Worm (Caenorhabditis elegans): Measurements from ENCODE around the gene kdin-1.

kdin-1 gene

ce11 chrIV:11006383-11006782 lies 32.1 kb upstream of the kdin-1 start (continued):
- TF ChIP-seq xbp-1 (tag; optimal IDR thresholded peaks at IDR 0.05): no peak
- TF ChIP-seq mep-1 (tag; optimal IDR thresholded peaks at IDR 0.05): no peak
- TF ChIP-seq rnt-1 (tag; optimal IDR thresholded peaks at IDR 0.05): no peak
- TF ChIP-seq ama-1 (optimal IDR thresholded peaks at IDR 0.05): no peak
- TF ChIP-seq nhr-85 (tag): peak; percentile 6
- TF ChIP-seq egl-13 (tag; optimal IDR thresholded peaks at IDR 0.05): no peak
- peak; percentile 60 for TF ChIP-seq zip-4 (GFP tag; optimal IDR thresholded peaks at IDR 0.05)
- TF ChIP-seq nhr-71 (tag; optimal IDR thresholded peaks at IDR 0.05): peak; percentile 50
- TF ChIP-seq fkh-10 (GFP tag; optimal IDR thresholded peaks at IDR 0.05): no peak
- TF ChIP-seq lin-15B (tag; optimal IDR thresholded peaks at IDR 0.05): no peak
- TF ChIP-seq efl-1 (optimal IDR thresholded peaks at IDR 0.05): no peak
- TF ChIP-seq efl-1 (GFP tag; optimal IDR thresholded peaks at IDR 0.05 in 1 of 2): no peak
- TF ChIP-seq Y116A8C.19 (tag; optimal IDR thresholded peaks at IDR 0.05; ENCODE audit: borderline replicate concordance): no peak
- no peak for TF ChIP-seq alr-1 (tag; optimal IDR thresholded peaks at IDR 0.05; ENCODE audit: borderline replicate concordance)
- TF ChIP-seq lin-14 (GFP tag; optimal IDR thresholded peaks at IDR 0.05): peak; percentile 44

ce11 chrIV:11006868-11007267 lies 31.6 kb upstream of the kdin-1 start:
- TF ChIP-seq irx-1 (tag; optimal IDR thresholded peaks at IDR 0.05) (no peak), egl-27 (tag; optimal IDR thresholded peaks at IDR 0.05) (no peak), unc-30 (tag; optimal IDR thresholded peaks at IDR 0.05) (no peak), nhr-90 (tag; optimal IDR thresholded peaks at IDR 0.05; ENCODE audit: poor library complexity) (no peak), lin-35 (GFP tag; optimal IDR thresholded peaks at IDR 0.05) (no peak), elt-3 (tag; optimal IDR thresholded peaks at IDR 0.05) (peak in 1 of 6 experiments; percentile 30), ztf-4 (tag; optimal IDR thresholded peaks at IDR 0.05) (no peak), elt-2 (tag; optimal IDR thresholded peaks at IDR 0.05) (no peak), snpc-4 (tag; optimal IDR thresholded peaks at IDR 0.05) (no peak), aha-1 (tag; optimal IDR thresholded peaks at IDR 0.05) (no peak), unc-62 (GFP tag; optimal IDR thresholded peaks at IDR 0.05) (no peak), C34B4.2 (tag; optimal IDR thresholded peaks at IDR 0.05) (no peak), nhr-237 (tag; optimal IDR thresholded peaks at IDR 0.05) (no peak), nhr-85 (tag) (no peak), efl-1 (optimal IDR thresholded peaks at IDR 0.05) (no peak), efl-1 (GFP tag; optimal IDR thresholded peaks at IDR 0.05 in 1 of 2) (no peak), F16B12.6 (tag; optimal IDR thresholded peaks at IDR 0.05) (no peak), lin-14 (GFP tag; optimal IDR thresholded peaks at IDR 0.05) (peak; percentile 11), sup-37 (GFP tag; optimal IDR thresholded peaks at IDR 0.05) (no peak), fkh-8 (tag; optimal IDR thresholded peaks at IDR 0.05) (no peak), nhr-28 (tag; optimal IDR thresholded peaks at IDR 0.05) (no peak), nhr-20 (tag; optimal IDR thresholded peaks at IDR 0.05) (no peak), fos-1 (tag; optimal IDR thresholded peaks at IDR 0.05) (peak; percentile 29), snu-23 (GFP tag; optimal IDR thresholded peaks at IDR 0.05) (no peak), lin-13 (GFP tag; optimal IDR thresholded peaks at IDR 0.05) (no peak), blmp-1 (tag; optimal IDR thresholded peaks at IDR 0.05) (peak; percentile 9)

ce11 chrIV:11008255-11008654 lies 30.2 kb upstream of the kdin-1 start:
- TF ChIP-seq snu-23 (GFP tag; optimal IDR thresholded peaks at IDR 0.05) (peak; percentile 70), ceh-82 (tag; optimal IDR thresholded peaks at IDR 0.05) (no peak), skn-1 (tag; optimal IDR thresholded peaks at IDR 0.05) (peak; percentile 41), dpl-1 (GFP tag; optimal IDR thresholded peaks at IDR 0.05) (peak in 2 of 3 experiments; percentile 13 to 18), aha-1 (tag; optimal IDR thresholded peaks at IDR 0.05) (no peak), efl-1 (optimal IDR thresholded peaks at IDR 0.05) (peak; percentile 19 to 22), efl-1 (GFP tag; optimal IDR thresholded peaks at IDR 0.05 in 1 of 2) (peak in 1 of 2 experiments; percentile 20), nhr-85 (tag) (peak; percentile 88), alr-1 (tag; optimal IDR thresholded peaks at IDR 0.05; ENCODE audit: borderline replicate concordance) (no peak), nhr-28 (tag; optimal IDR thresholded peaks at IDR 0.05) (no peak), lin-35 (GFP tag; optimal IDR thresholded peaks at IDR 0.05) (peak in 1 of 2 experiments; percentile 33), xbp-1 (tag; optimal IDR thresholded peaks at IDR 0.05) (peak; percentile 11), elt-3 (tag; optimal IDR thresholded peaks at IDR 0.05) (peak in 1 of 6 experiments; percentile 54), fos-1 (tag; optimal IDR thresholded peaks at IDR 0.05) (peak; percentile 76), jun-1 (tag; optimal IDR thresholded peaks at IDR 0.05) (peak; percentile 43), lsy-2 (tag; optimal IDR thresholded peaks at IDR 0.05) (peak; percentile 5 to 52), rnt-1 (tag; optimal IDR thresholded peaks at IDR 0.05) (peak; percentile 19), tbx-2 (tag; optimal IDR thresholded peaks at IDR 0.05) (peak; percentile 12), swsn-7 (tag; optimal IDR thresholded peaks at IDR 0.05) (peak; percentile 1), nhr-71 (tag; optimal IDR thresholded peaks at IDR 0.05) (peak; percentile 41), sox-4 (tag; optimal IDR thresholded peaks at IDR 0.05) (no peak), C04F5.9 (tag; optimal IDR thresholded peaks at IDR 0.05) (no peak), blmp-1 (tag; optimal IDR thresholded peaks at IDR 0.05) (peak; percentile 96), vab-15 (tag; optimal IDR thresholded peaks at IDR 0.05) (no peak), nhr-76 (tag; optimal IDR thresholded peaks at IDR 0.05) (no peak), mab-9 (GFP tag; IDR thresholded peaks at IDR 0.05) (no peak), nhr-20 (tag; optimal IDR thresholded peaks at IDR 0.05) (peak; percentile 38), nhr-237 (tag; optimal IDR thresholded peaks at IDR 0.05) (peak; percentile 37)

All from whole organism, L1 larva.